Fruit fly (Drosophila melanogaster): ENCODE results near the gene CG43208.

Gene CG43208

DNA sequence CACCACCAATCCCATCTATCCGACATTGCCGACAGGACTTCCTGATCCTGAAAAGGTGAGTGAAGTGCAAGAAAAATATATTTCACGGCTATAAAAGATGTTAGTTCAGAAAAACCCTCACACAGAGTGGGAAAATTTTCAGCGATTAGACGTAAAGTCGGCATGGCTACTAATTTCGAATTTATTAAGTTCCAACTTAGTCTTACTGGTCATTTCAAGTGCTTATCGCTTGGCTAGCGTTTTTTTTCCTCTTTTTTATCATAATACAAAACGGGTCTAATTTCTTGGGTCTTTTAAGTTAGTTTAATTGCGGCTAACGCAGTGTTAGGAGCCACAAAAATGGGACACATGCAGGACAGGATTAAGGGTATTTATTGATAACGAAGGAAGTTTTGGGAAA, at the start of gene CG43208:
CG43208 (plus strand) TSS at position 301 of the 400 bp plus-strand sequence.
- TF ChIP-seq CG17801 (GFP tag; optimal IDR thresholded peaks at IDR 0.05; ENCODE audit: partially characterized antibody): no peak

DNA sequence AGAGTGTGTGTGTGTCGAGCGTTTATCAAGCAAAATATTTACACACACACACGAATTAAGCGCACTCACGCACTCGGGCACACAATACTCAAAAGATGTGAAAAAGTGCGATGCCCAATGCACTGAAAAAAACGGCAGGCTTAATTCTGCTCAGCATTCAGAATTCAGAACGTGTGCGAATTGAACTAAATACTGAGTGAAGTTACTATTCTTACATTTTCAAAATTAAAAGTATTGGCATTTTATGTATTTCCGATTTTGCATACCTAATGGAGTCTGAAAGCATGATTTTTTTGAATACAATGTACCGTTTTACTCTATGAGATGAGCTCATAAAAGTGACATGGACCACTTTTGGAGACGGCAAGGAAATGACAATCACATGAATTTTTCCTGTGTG, 46.1 kb upstream of the CG43208 start:
- TF ChIP-seq CG17801 (GFP tag; optimal IDR thresholded peaks at IDR 0.05; ENCODE audit: partially characterized antibody): no peak

DNA sequence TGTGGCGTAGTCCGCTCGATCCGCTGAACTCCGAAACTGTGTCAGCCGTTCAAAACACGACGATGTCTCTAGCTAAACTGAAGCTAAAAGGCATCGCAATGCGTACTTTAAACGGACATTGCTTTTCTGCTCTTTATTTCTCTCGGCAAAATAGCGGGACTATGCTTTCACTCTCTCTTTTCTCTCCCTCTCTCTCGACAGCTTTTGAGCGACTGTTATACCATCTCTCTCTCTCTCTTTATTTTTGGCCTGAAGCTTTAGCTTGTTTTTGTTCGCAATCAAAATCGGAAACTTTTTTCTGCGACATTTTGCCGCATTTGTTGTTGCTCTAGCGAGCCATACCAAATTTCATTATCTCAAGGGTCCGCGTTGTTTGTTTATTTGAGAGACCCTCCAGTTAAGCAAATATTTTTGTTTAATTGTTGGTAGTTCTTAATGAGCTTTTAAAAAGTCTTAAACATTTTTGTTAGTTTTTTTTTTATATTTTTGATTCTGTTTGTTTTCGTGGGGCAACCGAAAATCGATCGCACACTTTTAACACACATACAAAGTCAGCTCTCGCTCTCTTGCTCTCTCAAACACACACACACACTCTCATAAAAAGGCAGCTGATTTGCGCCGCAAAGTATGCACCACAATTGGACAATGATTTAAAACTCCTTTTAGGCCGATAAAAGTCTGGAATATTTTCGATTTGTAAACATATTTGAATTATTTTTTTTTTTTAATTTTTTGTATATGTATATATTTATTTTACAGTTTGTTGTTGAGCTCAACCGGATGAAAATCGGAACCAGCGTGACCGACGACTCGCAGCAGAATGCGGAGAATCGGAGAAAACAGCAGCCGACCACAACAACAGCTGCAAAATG, 44.3 kb upstream of the CG43208 start, which contains the start of gene Ace:
Ace (minus strand) TSS at position 822 of the 872 bp plus-strand sequence.
- TF ChIP-seq CG17801 (GFP tag; optimal IDR thresholded peaks at IDR 0.05; ENCODE audit: partially characterized antibody): no peak

DNA sequence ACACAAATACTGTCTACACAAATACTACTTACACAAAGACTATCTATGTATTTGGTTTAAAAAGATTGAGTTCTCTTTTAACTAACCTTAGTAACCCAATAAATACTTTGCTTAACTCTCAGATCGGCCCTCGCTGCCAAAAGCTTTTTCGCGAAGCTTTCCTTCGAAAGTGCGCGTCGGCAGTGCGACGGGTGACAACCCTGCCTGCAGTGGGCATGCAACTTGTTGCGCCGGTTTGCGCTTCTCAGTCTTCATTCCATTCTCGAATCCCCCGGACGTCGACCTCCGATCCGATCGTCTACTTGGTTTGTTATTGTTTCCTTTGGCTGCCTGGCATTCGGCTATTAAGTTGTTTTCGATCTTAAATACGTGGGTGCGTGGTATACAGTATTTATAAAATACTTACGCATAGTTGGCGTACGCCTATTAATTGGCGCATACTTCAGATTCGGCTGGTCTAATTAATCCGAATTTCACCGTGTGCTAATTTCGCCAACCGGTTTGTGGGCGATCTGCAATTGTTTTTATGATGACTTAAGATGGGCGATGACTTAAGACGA, 43.0 kb upstream of the CG43208 start, which contains the start of gene CG11686:
CG11686 (plus strand) TSS at position 243 of the 560 bp plus-strand sequence.
- TF ChIP-seq CG17801 (GFP tag; optimal IDR thresholded peaks at IDR 0.05; ENCODE audit: partially characterized antibody): peak; percentile 16

DNA sequence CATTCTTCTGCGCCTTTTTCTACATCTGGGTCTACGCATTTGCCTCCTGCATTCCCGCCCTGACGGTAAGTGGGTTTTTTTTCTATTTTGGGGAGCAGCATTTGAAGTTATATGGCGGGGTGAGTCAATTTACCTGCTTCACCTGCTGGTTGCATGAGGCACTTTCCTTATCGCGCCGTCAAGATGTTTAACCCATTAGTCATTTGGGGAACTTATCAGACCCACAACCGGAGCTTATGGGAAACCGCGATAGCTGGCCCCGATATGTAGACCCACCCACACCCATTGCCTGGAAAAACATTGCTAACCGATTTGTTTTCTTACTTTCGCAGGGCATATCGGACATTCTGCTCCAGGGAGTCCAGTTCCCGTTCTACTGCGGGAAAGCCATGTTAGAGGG, 41.5 kb upstream of the CG43208 start:
- no peak for TF ChIP-seq CG17801 (GFP tag; optimal IDR thresholded peaks at IDR 0.05; ENCODE audit: partially characterized antibody)

DNA sequence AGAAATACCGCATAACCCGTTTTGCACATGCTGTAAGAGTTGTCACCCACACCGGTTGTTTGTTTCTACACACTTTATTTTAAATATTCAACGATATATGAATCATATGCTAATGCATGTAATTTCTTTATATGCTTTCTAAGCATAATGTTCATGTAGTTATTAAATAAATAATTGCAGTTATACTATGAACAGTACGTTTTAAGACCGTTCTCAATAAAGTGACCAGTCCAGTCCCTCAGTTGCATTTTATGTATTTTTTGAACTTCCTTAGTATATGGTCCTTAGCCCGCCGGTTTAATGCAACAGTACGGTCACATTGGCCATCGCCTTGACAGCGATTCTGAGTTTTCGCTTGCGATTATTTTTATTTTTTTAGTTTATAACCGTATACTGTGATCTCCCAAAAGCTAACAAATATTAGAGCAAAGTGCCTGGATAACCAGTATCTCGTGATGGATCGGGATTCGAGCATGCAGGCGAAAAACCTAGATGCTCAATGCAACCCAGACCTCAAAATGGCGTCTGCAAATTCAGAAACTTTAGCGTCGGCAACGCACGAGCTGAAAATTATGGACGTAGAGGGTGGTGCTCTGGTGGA, 39.1 kb upstream of the CG43208 start, which contains the start of gene Ravus:
Ravus (minus strand) TSS at position 1 of the 601 bp plus-strand sequence.
- peak; percentile 10 for TF ChIP-seq CG17801 (GFP tag; optimal IDR thresholded peaks at IDR 0.05; ENCODE audit: partially characterized antibody)

DNA sequence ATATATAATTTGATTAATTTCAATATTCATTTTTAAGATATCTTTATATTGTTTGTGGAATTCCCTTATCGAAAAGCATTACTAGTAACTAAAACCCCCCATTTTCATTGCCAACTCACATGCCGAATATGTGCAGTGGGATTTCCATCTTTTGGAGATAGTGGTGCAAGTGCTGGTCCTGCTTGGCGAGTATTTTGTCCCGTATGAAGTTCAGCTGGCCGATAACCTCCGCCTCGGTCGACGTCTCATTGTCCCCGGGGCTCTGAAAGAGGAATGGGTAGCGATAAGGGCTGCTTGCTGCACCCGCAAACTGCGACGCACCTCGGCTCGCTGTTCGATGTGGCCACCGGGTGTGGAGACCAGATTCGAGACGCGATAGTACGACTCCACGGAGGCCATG, 32.6 kb upstream of the CG43208 start:
- TF ChIP-seq CG17801 (GFP tag; optimal IDR thresholded peaks at IDR 0.05; ENCODE audit: partially characterized antibody): no peak

DNA sequence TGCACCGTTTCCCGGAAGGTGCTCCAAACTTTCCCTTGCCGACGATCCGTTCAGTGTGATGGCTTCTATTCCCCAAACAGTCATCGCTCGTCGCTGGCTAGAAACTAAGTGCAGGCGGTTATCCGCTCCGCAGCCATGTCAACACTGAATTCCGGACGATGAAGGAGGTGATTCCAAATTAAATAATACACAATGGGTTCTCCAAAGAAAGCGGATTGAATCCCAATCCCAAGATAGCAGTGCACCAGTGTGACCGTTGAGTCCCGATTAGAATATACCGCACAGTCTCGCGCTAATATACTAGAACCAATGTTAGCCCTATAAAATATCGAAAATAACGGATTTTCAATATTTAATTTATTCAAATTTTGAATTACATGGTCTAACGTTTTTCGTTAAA, 31.5 kb upstream of the CG43208 start, which contains the start of gene TBC1D5:
TBC1D5 (minus strand) TSS at position 254 of the 400 bp plus-strand sequence.
- peak; percentile 10 for TF ChIP-seq CG17801 (GFP tag; optimal IDR thresholded peaks at IDR 0.05; ENCODE audit: partially characterized antibody)

DNA sequence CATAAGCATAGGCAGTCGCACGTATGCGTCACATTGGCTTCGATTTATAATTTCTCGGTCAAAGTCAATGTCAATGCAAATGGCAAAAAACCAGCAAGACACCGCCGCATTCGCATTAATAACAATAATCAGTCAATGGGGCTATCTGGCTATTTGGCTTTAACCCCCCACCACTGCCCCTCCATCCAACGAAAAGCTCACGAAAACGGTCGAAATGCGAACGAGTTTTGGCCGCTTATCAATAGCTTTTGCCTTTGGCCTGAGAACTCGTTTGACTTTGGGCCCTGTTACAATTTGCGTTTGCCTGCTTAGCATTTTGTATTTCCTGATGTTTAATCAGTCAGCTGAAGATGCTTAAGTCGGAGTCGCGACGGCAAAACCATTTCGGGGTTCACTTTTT, 29.8 kb upstream of the CG43208 start:
- no peak for TF ChIP-seq CG17801 (GFP tag; optimal IDR thresholded peaks at IDR 0.05; ENCODE audit: partially characterized antibody)

DNA sequence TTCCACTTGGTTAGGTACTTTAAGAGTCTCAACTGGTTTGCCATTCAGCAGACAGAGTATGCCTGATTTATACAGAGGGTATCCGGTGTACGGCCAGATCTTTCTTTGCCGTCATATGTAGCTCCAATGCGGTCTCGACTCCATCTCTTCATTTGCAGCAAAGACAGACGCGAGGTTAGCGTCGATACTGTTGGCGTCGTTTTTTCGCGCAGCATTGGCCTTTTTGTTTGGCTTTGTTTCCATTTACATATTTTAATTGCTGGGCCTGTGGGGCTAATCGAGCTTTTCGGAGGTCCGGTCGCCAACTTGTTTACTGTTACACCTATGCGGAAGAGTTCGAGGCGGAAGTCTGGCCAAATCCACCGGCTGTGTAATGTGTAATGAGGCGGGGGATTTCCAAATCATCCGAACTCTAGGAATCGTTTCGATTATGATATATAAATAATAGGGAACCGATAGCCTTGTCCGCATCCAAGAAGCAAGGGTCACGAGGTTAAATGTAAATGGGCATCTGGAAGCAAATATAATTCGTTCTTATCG, 28.9 kb upstream of the CG43208 start:
- no peak for TF ChIP-seq CG17801 (GFP tag; optimal IDR thresholded peaks at IDR 0.05; ENCODE audit: partially characterized antibody)

DNA sequence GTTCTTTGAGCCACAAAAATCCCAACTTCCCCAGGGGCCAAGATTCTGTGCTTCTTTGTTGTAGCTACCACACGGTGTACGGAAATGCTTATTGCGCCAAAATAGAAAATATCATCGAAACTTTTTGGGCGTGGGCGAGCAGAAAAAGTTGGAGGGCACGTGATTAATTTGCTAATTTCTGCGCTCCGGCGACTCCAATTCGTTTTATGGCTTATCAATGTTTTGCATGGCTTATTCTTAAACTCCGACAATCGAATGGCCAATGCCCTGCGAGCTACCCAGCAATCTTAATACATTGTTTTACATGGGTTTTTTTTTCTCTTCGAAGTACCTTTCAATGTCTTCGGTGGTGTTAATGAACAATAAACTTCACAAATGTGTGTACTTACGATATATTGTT, 27.8 kb upstream of the CG43208 start:
- no peak for TF ChIP-seq CG17801 (GFP tag; optimal IDR thresholded peaks at IDR 0.05; ENCODE audit: partially characterized antibody)

DNA sequence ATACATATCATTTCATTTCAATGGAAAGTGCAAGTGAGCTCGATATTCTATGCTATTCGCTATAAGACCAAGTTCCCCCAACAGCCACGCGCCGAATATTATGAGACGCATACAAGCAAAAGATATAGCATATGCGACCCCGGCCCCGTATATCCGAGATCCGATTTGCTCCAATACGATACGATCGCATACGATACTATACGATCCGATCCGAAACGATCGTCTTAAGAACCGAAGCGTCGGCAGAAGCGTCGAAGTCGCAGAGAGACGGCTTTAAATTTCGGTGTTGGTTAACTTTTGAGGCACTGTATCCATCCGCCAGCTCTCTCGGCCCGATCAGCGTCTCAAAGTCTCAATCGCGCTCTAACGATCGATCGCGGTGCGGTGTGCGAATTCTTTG, 23.8 kb upstream of the CG43208 start, which contains the start of gene CG8630:
CG8630 (plus strand) TSS at position 303 of the 400 bp plus-strand sequence.
- no peak for TF ChIP-seq CG17801 (GFP tag; optimal IDR thresholded peaks at IDR 0.05; ENCODE audit: partially characterized antibody)

DNA sequence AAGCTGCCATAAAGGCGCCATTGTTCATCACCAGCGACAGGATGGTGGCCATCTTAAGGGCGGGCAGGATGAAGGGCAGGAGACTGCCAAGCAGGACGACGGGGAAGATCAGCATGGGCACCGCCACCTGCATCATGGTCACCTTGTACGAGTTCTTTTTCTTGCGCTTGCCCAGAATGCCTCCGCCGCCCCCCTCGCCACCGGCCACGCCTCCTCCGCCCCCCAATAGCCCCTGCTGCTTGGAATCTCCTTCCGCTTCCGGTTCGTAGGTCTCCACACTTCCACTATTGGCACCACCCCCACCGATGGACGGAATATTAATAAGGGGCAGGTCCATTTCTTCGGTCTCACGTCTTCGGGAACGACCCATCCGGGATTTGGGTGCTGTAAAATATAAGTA, 18.1 kb upstream of the CG43208 start:
- no peak for TF ChIP-seq CG17801 (GFP tag; optimal IDR thresholded peaks at IDR 0.05; ENCODE audit: partially characterized antibody)

DNA sequence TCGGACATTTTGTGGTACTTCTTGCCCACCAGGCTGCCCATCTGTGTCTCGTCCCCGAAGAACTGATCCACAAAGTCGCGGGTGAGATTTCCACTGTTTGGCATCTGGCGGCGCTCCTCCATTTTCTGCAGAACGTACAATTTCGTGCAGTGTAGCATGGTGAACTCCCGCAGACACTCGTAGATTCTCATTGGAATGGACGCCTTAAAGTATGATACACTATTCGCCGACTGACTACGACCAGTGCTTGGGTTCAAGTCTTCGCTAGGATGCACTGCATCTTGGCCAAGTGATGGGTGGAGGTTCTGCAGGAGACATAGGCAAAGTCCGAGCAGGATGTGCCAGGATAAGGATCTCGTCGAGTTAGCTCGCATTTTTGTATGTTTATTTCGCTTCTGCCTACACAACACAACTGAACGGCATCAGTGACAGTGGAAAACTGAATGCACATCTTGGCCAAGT, 17.1 kb upstream of the CG43208 start, which contains the start of gene CG15888:
CG15888 (minus strand) TSS at position 412 of the 462 bp plus-strand sequence.
- TF ChIP-seq CG17801 (GFP tag; optimal IDR thresholded peaks at IDR 0.05; ENCODE audit: partially characterized antibody): no peak

DNA sequence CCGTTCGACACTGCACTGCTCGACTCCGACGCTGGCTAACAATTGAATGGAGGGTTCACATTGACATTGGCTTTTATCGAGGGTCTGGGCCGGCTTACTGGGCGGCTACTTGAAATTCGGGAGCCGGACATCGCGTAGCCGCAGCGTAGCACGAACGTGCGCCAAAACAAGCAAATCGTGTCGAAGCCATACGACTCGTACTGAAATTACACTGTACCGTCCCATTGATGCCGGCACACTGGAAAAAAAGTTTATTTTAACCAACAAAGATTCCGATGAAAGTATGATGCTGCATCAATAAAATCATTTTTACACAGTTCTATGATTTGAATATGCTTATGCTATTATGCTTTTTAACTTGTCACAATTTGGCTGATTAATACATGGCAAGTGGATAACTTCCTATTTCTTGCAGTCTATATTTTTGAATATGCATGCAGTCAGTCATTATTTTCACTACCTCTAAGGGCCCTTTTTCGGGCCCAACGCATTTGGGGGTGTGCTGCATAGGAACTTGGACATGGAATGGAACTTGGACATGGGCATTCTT, 14.4 kb upstream of the CG43208 start, which contains the start of gene apn:
apn (minus strand) TSS at position 51 of the 550 bp plus-strand sequence.
- TF ChIP-seq CG17801 (GFP tag; optimal IDR thresholded peaks at IDR 0.05; ENCODE audit: partially characterized antibody): no peak
